Worm (Caenorhabditis elegans): ENCODE measurements around the gene spdl-1.
A peak's percentile ranks its signal among the peaks of the same experiment; 100 is the strongest.

Gene spdl-1

DNA sequence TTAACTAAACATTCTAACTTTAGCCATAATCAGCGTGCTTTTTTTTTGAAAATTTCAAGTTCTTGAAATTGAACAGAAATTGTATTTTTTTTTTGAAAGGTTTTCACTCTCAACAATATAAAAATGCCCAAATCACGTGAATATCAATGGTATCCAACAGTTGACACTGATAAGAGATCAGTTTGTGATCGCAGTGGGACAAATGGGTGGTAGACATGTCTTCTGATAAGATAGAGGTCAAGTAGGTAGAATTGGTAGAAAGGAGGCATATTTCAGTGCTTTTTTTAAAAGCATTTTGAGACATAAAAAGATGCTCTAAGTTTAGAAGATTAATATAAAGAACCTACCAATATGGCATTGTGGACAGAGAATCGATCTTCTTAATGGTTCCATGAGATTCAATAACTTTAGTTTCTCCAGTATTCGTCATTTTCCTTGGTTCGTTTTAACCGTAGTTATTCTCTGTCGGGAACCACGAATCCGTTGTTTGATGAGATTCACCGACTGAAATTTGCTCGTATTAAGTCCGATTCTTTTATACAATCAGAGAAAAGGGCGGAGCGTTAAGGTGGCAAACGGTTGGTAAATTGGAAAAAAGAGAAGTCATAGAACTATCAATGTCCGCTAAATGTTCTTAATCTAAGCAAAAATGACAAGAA lies 3.9 kb upstream of the spdl-1 start, which contains the start of gene mthf-1:
Gene mthf-1 (minus strand): TSS at position 504 of the 659 bp plus-strand sequence.
- TF ChIP-seq madf-6 (GFP tag; IDR thresholded peaks at IDR 0.05) (no peak), bed-1 (GFP tag; IDR thresholded peaks at IDR 0.05) (no peak), nhr-120 (GFP tag; IDR thresholded peaks at IDR 0.05) (no peak), B0035.1 (tag; optimal IDR thresholded peaks at IDR 0.05) (no peak), pha-4 (tag; optimal IDR thresholded peaks at IDR 0.05) (no peak), K12H6.12 (tag; optimal IDR thresholded peaks at IDR 0.05) (no peak), die-1 (tag; optimal IDR thresholded peaks at IDR 0.05) (no peak), ztf-6 (GFP tag; IDR thresholded peaks at IDR 0.05) (no peak), lin-40 (tag; optimal IDR thresholded peaks at IDR 0.05) (no peak), tbp1 (GFP tag; optimal IDR thresholded peaks at IDR 0.05) (peak; percentile 2), gei-17 (GFP tag; optimal IDR thresholded peaks at IDR 0.05) (no peak), nfya-1 (tag; optimal IDR thresholded peaks at IDR 0.05; ENCODE audit: borderline replicate concordance, insufficient read depth) (no peak), mel-28 (tag; optimal IDR thresholded peaks at IDR 0.05; ENCODE audit: borderline replicate concordance) (no peak), nhr-80 (tag; optimal IDR thresholded peaks at IDR 0.05) (peak; percentile 71), cebp-1 (GFP tag; IDR thresholded peaks at IDR 0.05) (no peak), cebp-1 (tag; optimal IDR thresholded peaks at IDR 0.05) (peak; percentile 22), aptf-2 (GFP tag; conservative IDR thresholded peaks at IDR 0.05) (no peak), lir-1 (GFP tag; conservative IDR thresholded peaks at IDR 0.05) (no peak), ceh-58 (GFP tag; IDR thresholded peaks at IDR 0.05) (no peak), aptf-3 (GFP tag; IDR thresholded peaks at IDR 0.05) (no peak), sptf-2 (GFP tag; optimal IDR thresholded peaks at IDR 0.05) (no peak), let-607 (tag; optimal IDR thresholded peaks at IDR 0.05) (peak in 1 of 2 experiments; percentile 13), chd-7 (tag; optimal IDR thresholded peaks at IDR 0.05) (no peak), attf-6 (GFP tag; IDR thresholded peaks at IDR 0.05) (no peak), hmg-20 (GFP tag; IDR thresholded peaks at IDR 0.05) (no peak), snpc-1.1 (tag; optimal IDR thresholded peaks at IDR 0.05; ENCODE audit: insufficient read depth) (no peak), bed-2 (GFP tag; IDR thresholded peaks at IDR 0.05) (no peak), Y56A3A.18 (GFP tag; IDR thresholded peaks at IDR 0.05) (peak; percentile 26; the same call in 1 of the 2 replicates), ama-1 (optimal IDR thresholded peaks at IDR 0.05) (no peak), ama-1 (GFP tag; optimal IDR thresholded peaks at IDR 0.05) (no peak), unc-62 (GFP tag; optimal IDR thresholded peaks at IDR 0.05) (no peak), lin-26 (GFP tag; IDR thresholded peaks at IDR 0.05) (no peak), ccch-3 (GFP tag; optimal IDR thresholded peaks at IDR 0.05) (no peak), zim-3 (tag; optimal IDR thresholded peaks at IDR 0.05) (no peak), rcor-1 (GFP tag; IDR thresholded peaks at IDR 0.05) (no peak), K11D2.4 (GFP tag; IDR thresholded peaks at IDR 0.05) (0 out of 2 replicates have a peak, but pooled peaks have one; percentile 41), F57A8.1 (GFP tag; optimal IDR thresholded peaks at IDR 0.05) (no peak), ztf-25 (GFP tag; IDR thresholded peaks at IDR 0.05) (no peak), ceh-40 (GFP tag; IDR thresholded peaks at IDR 0.05) (no peak), nfya-2 (GFP tag; IDR thresholded peaks at IDR 0.05) (no peak), madf-8 (GFP tag; conservative IDR thresholded peaks at IDR 0.05) (no peak), madf-10 (tag; optimal IDR thresholded peaks at IDR 0.05) (no peak), Y53F4B.3 (GFP tag; IDR thresholded peaks at IDR 0.05) (no peak), somi-1 (GFP tag; optimal IDR thresholded peaks at IDR 0.05) (no peak), lin-35 (GFP tag; optimal IDR thresholded peaks at IDR 0.05) (peak in 1 of 3 experiments; percentile 41), ekl-4 (GFP tag; IDR thresholded peaks at IDR 0.05) (no peak), dpff-1 (tag; optimal IDR thresholded peaks at IDR 0.05) (no peak), Y95B8A.8 (GFP tag; IDR thresholded peaks at IDR 0.05) (no peak), lsl-1 (GFP tag; optimal IDR thresholded peaks at IDR 0.05) (no peak)
